Fruit fly (Drosophila melanogaster): ENCODE results near the gene CG42752.
A peak's percentile ranks its signal among the peaks of the same experiment; 100 is the strongest.

The CG42752 gene

dm6 chr2L:18702721-18703488 lies 37.0 kb downstream of the CG42752 start, which contains the start of the genes CG10376 and CG10343 (continued):
- TF ChIP-seq CG6765 (GFP tag; optimal IDR thresholded peaks at IDR 0.05) (peak; percentile 69), CG11398 (GFP tag; optimal IDR thresholded peaks at IDR 0.05) (peak; percentile 11), Fer1 (GFP tag; optimal IDR thresholded peaks at IDR 0.05) (peak; percentile 81), CG3407 (GFP tag; optimal IDR thresholded peaks at IDR 0.05) (peak; percentile 67), CG32767 (GFP tag; IDR thresholded peaks at IDR 0.05) (peak; percentile 77; the same call in 1 of the 2 replicates), chif (GFP tag; optimal IDR thresholded peaks at IDR 0.05) (peak in 1 of 2 experiments; percentile 54), CG14014 (GFP tag; IDR thresholded peaks at IDR 0.05) (peak; percentile 81), Elba2 (GFP tag; optimal IDR thresholded peaks at IDR 0.05) (peak; percentile 43), zfh2 (GFP tag; optimal IDR thresholded peaks at IDR 0.05) (peak; percentile 66), CG43689 (GFP tag; IDR thresholded peaks at IDR 0.05) (peak; percentile 54; the same call in 1 of the 2 replicates), dysf (GFP tag; IDR thresholded peaks at IDR 0.05) (peak; percentile 93), HHEX (GFP tag; optimal IDR thresholded peaks at IDR 0.05) (peak; percentile 77), Bdp1 (GFP tag; optimal IDR thresholded peaks at IDR 0.05) (peak; percentile 12), ems (GFP tag; optimal IDR thresholded peaks at IDR 0.05) (peak; percentile 5), gcm2 (GFP tag; optimal IDR thresholded peaks at IDR 0.05) (no peak), CG1647 (GFP tag; optimal IDR thresholded peaks at IDR 0.05) (peak; percentile 7), emc (GFP tag; optimal IDR thresholded peaks at IDR 0.05) (peak; percentile 16), chn (GFP tag; optimal IDR thresholded peaks at IDR 0.05) (peak; percentile 70), D (optimal IDR thresholded peaks at IDR 0.05) (no peak), D (GFP tag; optimal IDR thresholded peaks at IDR 0.05) (peak; percentile 83), CG14441 (GFP tag; IDR thresholded peaks at IDR 0.05) (peak; percentile 82), ash1 (GFP tag; optimal IDR thresholded peaks at IDR 0.05) (no peak), lola (GFP tag; optimal IDR thresholded peaks at IDR 0.05) (peak in 2 of 3 experiments; percentile 94 to 98), lmd (GFP tag; IDR thresholded peaks at IDR 0.05) (peak; percentile 92), YL-1 (GFP tag; optimal IDR thresholded peaks at IDR 0.05) (peak; percentile 54), ac (GFP tag; optimal IDR thresholded peaks at IDR 0.05) (no peak), bsh (GFP tag; optimal IDR thresholded peaks at IDR 0.05) (peak in 1 of 2 experiments; percentile 85), gem (tag; optimal IDR thresholded peaks at IDR 0.05) (peak; percentile 97), pum (GFP tag; optimal IDR thresholded peaks at IDR 0.05) (peak; percentile 65), h (optimal IDR thresholded peaks at IDR 0.05) (no peak), al (GFP tag; IDR thresholded peaks at IDR 0.05) (peak; percentile 85), CG13296 (GFP tag; optimal IDR thresholded peaks at IDR 0.05) (peak; percentile 78), Sox100B (GFP tag; optimal IDR thresholded peaks at IDR 0.05) (peak; percentile 86), CG6654 (GFP tag; optimal IDR thresholded peaks at IDR 0.05) (peak; percentile 51), CG18619 (GFP tag; optimal IDR thresholded peaks at IDR 0.05) (peak; percentile 86), z (GFP tag; IDR thresholded peaks at IDR 0.05) (no peak), CG9727 (GFP tag; optimal IDR thresholded peaks at IDR 0.05) (peak; percentile 89), CHES-1-like (GFP tag; optimal IDR thresholded peaks at IDR 0.05) (peak; percentile 49), ro (GFP tag; IDR thresholded peaks at IDR 0.05) (peak; percentile 59), CG12236 (GFP tag; optimal IDR thresholded peaks at IDR 0.05) (no peak), CG5180 (GFP tag; optimal IDR thresholded peaks at IDR 0.05) (no peak), tna (GFP tag; IDR thresholded peaks at IDR 0.05; ENCODE audit: partially characterized antibody) (peak; percentile 35), CG42726 (GFP tag; IDR thresholded peaks at IDR 0.05; ENCODE audit: partially characterized antibody) (no peak; the same call in 1 of the 2 replicates), CG11085 (GFP tag; IDR thresholded peaks at IDR 0.05) (peak; percentile 80), CG14710 (tag; optimal IDR thresholded peaks at IDR 0.05) (peak; percentile 96), pros (GFP tag; optimal IDR thresholded peaks at IDR 0.05) (no peak), CG15269 (tag; optimal IDR thresholded peaks at IDR 0.05) (peak; percentile 92), CG17361 (GFP tag; IDR thresholded peaks at IDR 0.05) (peak; percentile 98), CG12769 (tag; optimal IDR thresholded peaks at IDR 0.05) (no peak)

Data from whole organism, embryonic.